Fruit fly (Drosophila melanogaster) whole organism, embryonic: Measurements from ENCODE around the gene CG13893.

Source experiments
- CG10147 ChIP-seq: fragments of 200-800 bp; sonication (Bioruptor generic); optimal IDR thresholded peaks from 2 replicates; lab custom pipeline; 2019; ENCODE audit warnings: missing biosample characterization, mild to moderate bottlenecking, missing genetic modification characterization, moderate library complexity
- CG10267 ChIP-seq: fragments of 200-800 bp; sonication (Bioruptor generic); optimal IDR thresholded peaks from 2 replicates; lab custom pipeline; 2018; ENCODE audit warnings: missing biosample characterization, mild to moderate bottlenecking, missing genetic modification characterization, moderate library complexity
- CG10543 ChIP-seq: fragments of 200-800 bp; sonication (Bioruptor generic); optimal IDR thresholded peaks from 3 replicates; lab custom pipeline; 2017; ENCODE audit warnings: missing biosample characterization, mild to moderate bottlenecking, missing genetic modification characterization, moderate library complexity
- CG11085 ChIP-seq: fragments of 200-800 bp; sonication (Bioruptor generic); IDR thresholded peaks from 2 replicates; pipeline ENCODE4 v1.3.6; 2022; ENCODE audit warnings: missing biosample characterization, missing genetic modification characterization
- CG11504 ChIP-seq: fragments of 200-800 bp; sonication (Bioruptor generic); optimal IDR thresholded peaks from 3 replicates; lab custom pipeline; 2019; ENCODE audit warnings: missing biosample characterization, mild to moderate bottlenecking, missing genetic modification characterization, moderate library complexity
- CG12155 ChIP-seq: fragments of 200-800 bp; sonication (Bioruptor generic); optimal IDR thresholded peaks from 3 replicates; lab custom pipeline; 2016; ENCODE audit warnings: missing biosample characterization, missing genetic modification characterization
- CG12236 ChIP-seq: fragments of 200-800 bp; sonication (Bioruptor generic); optimal IDR thresholded peaks from 2 replicates; lab custom pipeline; 2016; ENCODE audit warnings: missing biosample characterization, missing genetic modification characterization
- CG14710 ChIP-seq: fragments of 200-800 bp; sonication (Bioruptor generic); optimal IDR thresholded peaks from 3 replicates; lab custom pipeline; 2019; ENCODE audit warnings: missing biosample characterization, mild to moderate bottlenecking, missing genetic modification characterization, moderate library complexity
- CG14860 ChIP-seq: fragments of 200-800 bp; sonication (Bioruptor generic); IDR thresholded peaks from 3 replicates; pipeline ENCODE4 v1.3.6; 2022; ENCODE audit warnings: missing biosample characterization, missing genetic modification characterization; ENCODE audit not compliant: partially characterized antibody
- CG16815 ChIP-seq: fragments of 200-800 bp; sonication (Bioruptor generic); optimal IDR thresholded peaks from 3 replicates; lab custom pipeline; 2017; ENCODE audit warnings: missing biosample characterization, mild to moderate bottlenecking, missing genetic modification characterization
- CG17328 ChIP-seq: fragments of 200-800 bp; sonication (Bioruptor generic); IDR thresholded peaks from 2 replicates; pipeline ENCODE4 v1.3.6; 2022; ENCODE audit warnings: missing biosample characterization, missing genetic modification characterization
- CG2116 ChIP-seq: fragments of 200-800 bp; sonication (Bioruptor generic); optimal IDR thresholded peaks from 3 replicates; lab custom pipeline; 2018; ENCODE audit warnings: missing biosample characterization, mild to moderate bottlenecking, missing genetic modification characterization
- CG32532 ChIP-seq: fragments of 200-800 bp; sonication (Bioruptor generic); IDR thresholded peaks from 2 replicates; pipeline ENCODE4 v1.3.6; 2022; ENCODE audit warnings: missing biosample characterization, missing genetic modification characterization
- CG34422 ChIP-seq: fragments of 200-800 bp; sonication (Bioruptor generic); IDR thresholded peaks from 3 replicates; pipeline ENCODE4 v1.3.6; 2022; ENCODE audit warnings: missing biosample characterization, missing genetic modification characterization
- CG42726 ChIP-seq: fragments of 200-800 bp; sonication (Bioruptor generic); IDR thresholded peaks from 2 replicates; pipeline ENCODE4 v1.3.6; 2022; ENCODE audit warnings: missing biosample characterization, missing genetic modification characterization; ENCODE audit not compliant: partially characterized antibody
- CG43689 ChIP-seq: fragments of 200-800 bp; sonication (Bioruptor generic); IDR thresholded peaks from 2 replicates; pipeline ENCODE4 v1.3.6; 2022; ENCODE audit warnings: missing biosample characterization, missing genetic modification characterization
- CG6765 ChIP-seq: fragments of 200-800 bp; sonication (Bioruptor generic); optimal IDR thresholded peaks from 3 replicates; lab custom pipeline; 2017; ENCODE audit warnings: missing biosample characterization, mild to moderate bottlenecking, missing genetic modification characterization
- CG8290 ChIP-seq, 3 experiments: fragments of 200-800 bp; sonication (Bioruptor generic); optimal IDR thresholded peaks; 2 replicates each; lab custom pipeline; 2016 to 2019; ENCODE audit warnings: missing biosample characterization in 3 of 3, missing genetic modification characterization in 3 of 3, mild to moderate bottlenecking in 2 of 3, moderate library complexity in 1 of 3
- CkIIα-i1 ChIP-seq: fragments of 200-800 bp; sonication (Bioruptor generic); IDR thresholded peaks from 2 replicates; pipeline ENCODE4 v1.3.6; 2022; ENCODE audit warnings: missing biosample characterization, missing genetic modification characterization
- D19A ChIP-seq: fragments of 200-800 bp; optimal IDR thresholded peaks from 3 replicates; lab custom pipeline; 2019; ENCODE audit warnings: missing biosample characterization, mild to moderate bottlenecking, missing genetic modification characterization, moderate library complexity
- Dip2 ChIP-seq: fragments of 200-800 bp; sonication (Bioruptor generic); IDR thresholded peaks from 2 replicates; pipeline ENCODE4 v1.3.6; 2022; ENCODE audit warnings: missing biosample characterization, missing genetic modification characterization
- Dp ChIP-seq: fragments of 200-800 bp; sonication (Bioruptor generic); optimal IDR thresholded peaks from 2 replicates; lab custom pipeline; 2018; ENCODE audit warnings: missing biosample characterization, mild to moderate bottlenecking, missing genetic modification characterization, moderate library complexity
- E2f2 ChIP-seq: fragments of 200-800 bp; sonication (Bioruptor generic); IDR thresholded peaks from 2 replicates; pipeline ENCODE4 v1.3.6; 2022; ENCODE audit warnings: missing biosample characterization, missing genetic modification characterization
- Lhr ChIP-seq: fragments of 200-800 bp; sonication (Bioruptor generic); optimal IDR thresholded peaks from 3 replicates; lab custom pipeline; 2017; ENCODE audit warnings: mild to moderate bottlenecking, missing biosample characterization, missing genetic modification reagents, missing genetic modification characterization
- MTF-1 ChIP-seq: fragments of 200-800 bp; sonication (Bioruptor generic); optimal IDR thresholded peaks from 2 replicates; lab custom pipeline; 2018; ENCODE audit warnings: missing biosample characterization, mild to moderate bottlenecking, missing genetic modification characterization, borderline replicate concordance
- Med ChIP-seq: fragments of 200-800 bp; sonication (Bioruptor generic); peaks from one replicate; lab custom pipeline; 2016; ENCODE audit warnings: missing biosample characterization, missing genetic modification characterization, mild to moderate bottlenecking, inconsistent platforms, moderate library complexity
- Pdp1 ChIP-seq, 2 experiments: fragments of 200-800 bp; sonication (Bioruptor generic); optimal IDR thresholded peaks; 3 replicates each; lab custom pipeline; 2016; ENCODE audit warnings: missing biosample characterization in 2 of 2, missing genetic modification characterization in 2 of 2, mild to moderate bottlenecking in 1 of 2, moderate library complexity in 1 of 2
- Side ChIP-seq: fragments of 200-800 bp; sonication (Bioruptor generic); optimal IDR thresholded peaks from 2 replicates; lab custom pipeline; 2016; ENCODE audit warnings: missing biosample characterization, missing genetic modification characterization
- Usf ChIP-seq: fragments of 200-800 bp; sonication (Bioruptor generic); optimal IDR thresholded peaks from 2 replicates; lab custom pipeline; 2017; ENCODE audit warnings: missing genotype, missing biosample characterization, missing genetic modification characterization
- bcd ChIP-seq: fragments of 200-800 bp; sonication (Bioruptor generic); optimal IDR thresholded peaks from 2 replicates; lab custom pipeline; 2017; ENCODE audit warnings: missing biosample characterization, mild to moderate bottlenecking, missing genetic modification characterization
- cas ChIP-seq: fragments of 200-800 bp; sonication (Bioruptor generic); IDR thresholded peaks from 2 replicates; pipeline ENCODE4 v1.3.6; 2022; ENCODE audit warnings: missing biosample characterization, missing genetic modification characterization
- cg ChIP-seq: fragments of 200-800 bp; sonication (Bioruptor generic); optimal IDR thresholded peaks from 3 replicates; lab custom pipeline; 2019; ENCODE audit warnings: missing biosample characterization, mild to moderate bottlenecking, missing genetic modification characterization, moderate library complexity
- dysf ChIP-seq: fragments of 200-800 bp; sonication (Bioruptor generic); IDR thresholded peaks from 3 replicates; pipeline ENCODE4 v1.3.6; 2022; ENCODE audit warnings: missing biosample characterization, missing genetic modification characterization
- ewg ChIP-seq: fragments of 200-800 bp; sonication (Bioruptor generic); optimal IDR thresholded peaks from 3 replicates; lab custom pipeline; 2017; ENCODE audit warnings: mild to moderate bottlenecking, missing biosample characterization, missing genetic modification reagents, missing genetic modification characterization
- fd3F ChIP-seq: fragments of 200-800 bp; sonication (Bioruptor generic); optimal IDR thresholded peaks from 2 replicates; lab custom pipeline; 2018; ENCODE audit warnings: missing biosample characterization, mild to moderate bottlenecking, missing genetic modification characterization, moderate library complexity
- ftz-f1 ChIP-seq: fragments of 200-800 bp; sonication (Bioruptor generic); optimal IDR thresholded peaks from 2 replicates; lab custom pipeline; 2016; ENCODE audit warnings: missing biosample characterization, missing genetic modification characterization
- gce ChIP-seq: fragments of 200-800 bp; sonication (Bioruptor generic); IDR thresholded peaks from 3 replicates; pipeline ENCODE4 v1.3.6; 2022; ENCODE audit warnings: missing biosample characterization, missing genetic modification characterization
- gsb ChIP-seq: fragments of 200-800 bp; sonication (Bioruptor generic); IDR thresholded peaks from 2 replicates; pipeline ENCODE4 v1.3.6; 2022; ENCODE audit warnings: missing biosample characterization, missing genetic modification characterization
- inv ChIP-seq: fragments of 200-800 bp; sonication (Bioruptor generic); IDR thresholded peaks from 2 replicates; pipeline ENCODE4 v1.3.6; 2022; ENCODE audit warnings: missing biosample characterization, missing genetic modification characterization; ENCODE audit not compliant: partially characterized antibody
- jumu ChIP-seq: fragments of 200-800 bp; sonication (Bioruptor generic); optimal IDR thresholded peaks from 3 replicates; lab custom pipeline; 2016; ENCODE audit warnings: missing biosample characterization, missing genetic modification characterization
- lab ChIP-seq: fragments of 200-800 bp; sonication (Bioruptor generic); optimal IDR thresholded peaks from 3 replicates; lab custom pipeline; 2017; ENCODE audit warnings: missing biosample characterization, missing genetic modification characterization, mild to moderate bottlenecking, moderate library complexity, missing genetic modification reagents
- lilli ChIP-seq: fragments of 200-800 bp; sonication (Bioruptor generic); optimal IDR thresholded peaks from 3 replicates; lab custom pipeline; 2016; ENCODE audit warnings: missing biosample characterization, missing genetic modification characterization
- mirr ChIP-seq: fragments of 200-800 bp; sonication (Bioruptor generic); optimal IDR thresholded peaks from 3 replicates; lab custom pipeline; 2018; ENCODE audit warnings: missing biosample characterization, mild to moderate bottlenecking, missing genetic modification characterization
- phol ChIP-seq: fragments of 200-800 bp; sonication (Bioruptor generic); optimal IDR thresholded peaks from 3 replicates; lab custom pipeline; 2018; ENCODE audit warnings: missing biosample characterization, mild to moderate bottlenecking, missing genetic modification characterization, moderate library complexity
- repo ChIP-seq: fragments of 200-800 bp; sonication (Bioruptor generic); optimal IDR thresholded peaks from 2 replicates; lab custom pipeline; 2016; ENCODE audit warnings: missing biosample characterization, missing genetic modification characterization
- ro ChIP-seq: fragments of 200-800 bp; sonication (Bioruptor generic); IDR thresholded peaks from 2 replicates; pipeline ENCODE4 v1.3.6; 2022; ENCODE audit warnings: missing biosample characterization, missing genetic modification characterization
- vfl ChIP-seq: fragments of 200-800 bp; sonication (Bioruptor generic); optimal IDR thresholded peaks from 2 replicates; lab custom pipeline; 2016; ENCODE audit warnings: missing biosample characterization, missing genetic modification characterization
- vnd ChIP-seq: fragments of 200-800 bp; sonication (Bioruptor generic); IDR thresholded peaks from 3 replicates; pipeline ENCODE4 v1.3.6; 2022; ENCODE audit warnings: missing biosample characterization, missing genetic modification characterization; ENCODE audit not compliant: partially characterized antibody

The CG13893 gene

dm6 chr3L:652637-653036 is 48.8 kb upstream of the CG13893 start, which contains the start of gene CG3402 (continued):
- TF ChIP-seq CG2116 (GFP tag; lab: Kevin White, UChicago) (peak; percentile 72), CG11504 (tag; lab: Kevin White, UChicago) (peak; percentile 94), gsb (GFP tag; lab: Robert Waterston, UW) (no peak), cg (GFP tag; lab: Kevin White, UChicago) (peak; percentile 75), inv (GFP tag; lab: Robert Waterston, UW) (no peak; the same call in none of the 2 replicates), CG10267 (tag; lab: Kevin White, UChicago) (peak; percentile 33), CG14710 (peak; percentile 14), D19A (tag; lab: Kevin White, UChicago) (no peak), CG14860 (GFP tag; lab: Robert Waterston, UW) (peak; percentile 62; the same call in 2 of the 3 replicates), repo (GFP tag; lab: Kevin White, UChicago) (no peak), Dip2 (GFP tag; lab: Robert Waterston, UW) (no peak), CG42726 (GFP tag; lab: Robert Waterston, UW) (no peak), Dp (GFP tag; lab: Kevin White, UChicago) (peak; percentile 79), gce (no peak), CG34422 (GFP tag; lab: Robert Waterston, UW) (0 out of 3 replicates have a peak, but pooled peaks have one; percentile 19), CG10543 (GFP tag; lab: Kevin White, UChicago) (no peak), phol (tag; lab: Kevin White, UChicago) (peak; percentile 7), Lhr (GFP tag; lab: Kevin White, UChicago) (no peak), Usf (GFP tag; lab: Kevin White, UChicago) (no peak)

DNA sequence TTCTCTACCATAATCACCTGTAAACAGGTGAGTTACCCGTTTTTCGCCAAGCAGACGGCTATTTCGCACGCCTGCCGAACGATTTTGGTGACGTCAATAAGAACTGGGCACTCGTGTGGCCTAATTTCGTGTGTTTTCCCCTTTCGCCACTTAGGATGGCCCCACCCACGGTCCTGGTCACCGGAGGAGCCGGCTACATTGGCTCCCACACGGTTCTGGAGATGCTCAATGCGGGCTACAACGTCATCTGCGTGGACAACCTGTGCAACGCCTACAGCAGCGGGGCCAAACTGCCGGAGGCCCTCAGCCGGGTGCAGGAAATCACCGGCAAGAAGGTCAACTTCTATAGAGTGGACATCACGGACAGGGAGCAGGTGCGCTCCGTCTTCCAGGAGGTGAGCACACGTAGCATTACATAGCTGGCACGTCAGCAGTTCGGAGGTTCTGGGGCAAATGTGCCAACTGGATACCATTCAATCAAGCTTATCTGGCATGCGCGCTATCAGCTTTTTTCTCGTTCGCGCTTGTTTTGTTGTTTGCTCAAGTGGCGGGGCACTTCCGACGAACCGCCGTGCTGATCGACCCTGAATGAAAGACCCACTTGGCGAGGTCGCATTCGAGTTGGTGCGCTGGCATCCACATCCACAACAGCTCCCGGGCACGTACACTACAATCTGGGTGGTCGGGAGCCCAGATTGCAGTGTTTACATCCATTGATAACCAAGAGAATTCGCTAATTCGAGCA is 45.4 kb upstream of the CG13893 start:
- TF ChIP-seq CG10147 (GFP tag; lab: Kevin White, UChicago) (no peak), CG17328 (GFP tag; lab: Robert Waterston, UW) (no peak), Side (GFP tag; lab: Kevin White, UChicago) (no peak), CG16815 (no peak), fd3F (GFP tag; lab: Kevin White, UChicago) (no peak), ftz-f1 (GFP tag; lab: Kevin White, UChicago) (peak; percentile 51), vnd (GFP tag; lab: Robert Waterston, UW) (no peak), jumu (no peak), CG12155 (GFP tag; lab: Kevin White, UChicago) (no peak), dysf (GFP tag; lab: Robert Waterston, UW) (no peak), CG8290 (GFP tag; optimal IDR thresholded peaks at IDR 0.05; lab: Kevin White, UChicago) (no peak), CG8290 (tag; optimal IDR thresholded peaks at IDR 0.05; lab: Kevin White, UChicago) (no peak), lilli (GFP tag; lab: Kevin White, UChicago) (no peak), bcd (GFP tag; lab: Kevin White, UChicago) (no peak), CG11085 (GFP tag; lab: Robert Waterston, UW) (no peak), mirr (peak; percentile 36), Med (GFP tag; lab: Kevin White, UChicago) (peak; percentile 20), MTF-1 (no peak), ro (no peak), E2f2 (no peak), ewg (GFP tag; lab: Kevin White, UChicago) (no peak), vfl (GFP tag; lab: Kevin White, UChicago) (no peak), Pdp1 (GFP tag; optimal IDR thresholded peaks at IDR 0.05; lab: Kevin White, UChicago) (no peak), lab (GFP tag; lab: Kevin White, UChicago) (peak; percentile 51), CG12236 (no peak), CG6765 (GFP tag; lab: Kevin White, UChicago) (no peak), cas (GFP tag; lab: Robert Waterston, UW) (no peak), CkIIα-i1 (0 out of 2 replicates have a peak, but pooled peaks have one; percentile 4), CG43689 (GFP tag; lab: Robert Waterston, UW) (no peak), CG32532 (GFP tag; lab: Robert Waterston, UW) (no peak)
